Worm (Caenorhabditis elegans): ENCODE measurements around the gene str-79.

DNA sequence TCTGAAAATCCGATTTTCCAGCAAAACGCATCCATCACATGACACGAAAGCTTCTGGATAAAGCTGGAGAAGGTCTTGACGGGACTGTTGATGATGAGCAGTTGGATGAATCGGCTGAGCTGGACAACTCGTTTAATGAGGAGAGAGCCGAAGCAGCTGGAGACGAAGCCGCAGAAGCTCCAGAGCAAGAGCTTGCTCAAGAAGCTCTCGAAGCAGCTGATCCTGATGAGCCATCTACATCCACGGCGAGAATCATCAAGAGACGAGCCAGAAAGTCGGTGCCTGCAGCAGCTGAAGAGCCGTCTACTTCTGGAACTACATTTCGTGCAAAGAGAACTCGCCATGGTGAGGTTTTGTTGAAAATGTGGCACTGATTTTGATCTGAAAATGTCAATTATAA is 5.3 kb upstream of the str-79 start:
- TF ChIP-seq ceh-13 (GFP tag; optimal IDR thresholded peaks at IDR 0.05) (no peak), scrt-1 (GFP tag; IDR thresholded peaks at IDR 0.05) (no peak), hmbx-1 (tag; optimal IDR thresholded peaks at IDR 0.05) (no peak), B0310.2 (tag; optimal IDR thresholded peaks at IDR 0.05) (no peak), hnd-1 (tag; optimal IDR thresholded peaks at IDR 0.05) (no peak), ama-1 (optimal IDR thresholded peaks at IDR 0.05) (no peak), F13C5.2 (tag; optimal IDR thresholded peaks at IDR 0.05) (no peak), tbx-37 (GFP tag; conservative IDR thresholded peaks at IDR 0.05) (no peak), flt-1 (GFP tag; IDR thresholded peaks at IDR 0.05) (no peak)

Measured in whole organism, early embryonic.